Fruit fly (Drosophila melanogaster) whole organism, embryonic: ENCODE measurements around the gene CG31883.

Experiments used
- Adf1 ChIP-seq: fragments of 200-800 bp; sonication (Bioruptor generic); IDR thresholded peaks from 2 replicates; pipeline ENCODE4 v1.3.6; 2022; ENCODE audit warnings: missing biosample characterization, missing genetic modification characterization
- Atf-2 ChIP-seq: fragments of 200-800 bp; sonication (Bioruptor generic); optimal IDR thresholded peaks from 2 replicates; lab custom pipeline; 2016; ENCODE audit warnings: missing biosample characterization, missing genetic modification characterization
- Atf3 ChIP-seq: fragments of 200-800 bp; sonication (Bioruptor generic); optimal IDR thresholded peaks from 3 replicates; lab custom pipeline; 2016; ENCODE audit warnings: missing biosample characterization, missing genetic modification characterization
- Awh ChIP-seq: fragments of 200-800 bp; sonication (Bioruptor generic); IDR thresholded peaks from 2 replicates; pipeline ENCODE4, ENCODE4 v1.3.6; 2022; ENCODE audit warnings: missing biosample characterization, missing genetic modification characterization
- BtbVII ChIP-seq: fragments of 200-800 bp; sonication (Bioruptor generic); optimal IDR thresholded peaks from 3 replicates; lab custom pipeline; 2017; ENCODE audit warnings: missing biosample characterization, mild to moderate bottlenecking, missing genetic modification characterization
- Bteb2 ChIP-seq: fragments of 200-800 bp; sonication (Bioruptor generic); optimal IDR thresholded peaks from 2 replicates; lab custom pipeline; 2016; ENCODE audit warnings: missing biosample characterization, missing genetic modification characterization
- CG10209 ChIP-seq: fragments of 200-800 bp; sonication (Bioruptor generic); optimal IDR thresholded peaks from 3 replicates; lab custom pipeline; 2017; ENCODE audit warnings: missing biosample characterization, mild to moderate bottlenecking, missing genetic modification characterization, missing genetic modification reagents
- CG11723 ChIP-seq: fragments of 200-800 bp; sonication (Bioruptor generic); optimal IDR thresholded peaks from 2 replicates; lab custom pipeline; 2017; ENCODE audit warnings: missing biosample characterization, mild to moderate bottlenecking, missing genetic modification characterization
- CG12744 ChIP-seq: fragments of 200-800 bp; sonication (Bioruptor generic); optimal IDR thresholded peaks from 2 replicates; lab custom pipeline; 2016; ENCODE audit warnings: missing biosample characterization, missing genetic modification characterization
- CG14860 ChIP-seq: fragments of 200-800 bp; sonication (Bioruptor generic); IDR thresholded peaks from 3 replicates; pipeline ENCODE4 v1.3.6; 2022; ENCODE audit warnings: missing biosample characterization, missing genetic modification characterization; ENCODE audit not compliant: partially characterized antibody
- CG16815 ChIP-seq: fragments of 200-800 bp; sonication (Bioruptor generic); optimal IDR thresholded peaks from 3 replicates; lab custom pipeline; 2017; ENCODE audit warnings: missing biosample characterization, mild to moderate bottlenecking, missing genetic modification characterization
- CG17186 ChIP-seq: fragments of 200-800 bp; sonication (Bioruptor generic); optimal IDR thresholded peaks from 3 replicates; lab custom pipeline; 2017; ENCODE audit warnings: missing biosample characterization, missing genetic modification reagents, missing genetic modification characterization
- CG2129 ChIP-seq: fragments of 200-800 bp; sonication (Bioruptor generic); IDR thresholded peaks from 2 replicates; pipeline ENCODE4 v1.3.6; 2022; ENCODE audit warnings: missing biosample characterization, missing genetic modification characterization; ENCODE audit not compliant: partially characterized antibody
- CG2875 ChIP-seq: fragments of 200-800 bp; sonication (Bioruptor generic); optimal IDR thresholded peaks from 2 replicates; lab custom pipeline; 2017; ENCODE audit warnings: missing biosample characterization, mild to moderate bottlenecking, missing genetic modification characterization, missing genetic modification reagents
- CG31224 ChIP-seq: fragments of 200-800 bp; sonication (Bioruptor generic); IDR thresholded peaks from 2 replicates; pipeline ENCODE4 v1.3.6; 2022; ENCODE audit warnings: missing biosample characterization, missing genetic modification characterization
- CG32772 ChIP-seq: fragments of 200-800 bp; sonication (Bioruptor generic); IDR thresholded peaks from 2 replicates; pipeline ENCODE4 v1.3.6; 2022; ENCODE audit warnings: missing biosample characterization, missing genetic modification characterization
- CG43689 ChIP-seq: fragments of 200-800 bp; sonication (Bioruptor generic); IDR thresholded peaks from 2 replicates; pipeline ENCODE4 v1.3.6; 2022; ENCODE audit warnings: missing biosample characterization, missing genetic modification characterization
- CG5245 ChIP-seq: fragments of 200-800 bp; sonication (Bioruptor generic); optimal IDR thresholded peaks from 3 replicates; lab custom pipeline; 2016; ENCODE audit warnings: missing biosample characterization, missing genetic modification characterization
- CG7271 ChIP-seq: fragments of 200-800 bp; sonication (Bioruptor generic); optimal IDR thresholded peaks from 2 replicates; lab custom pipeline; 2018; ENCODE audit warnings: missing biosample characterization, mild to moderate bottlenecking, missing genetic modification characterization, moderate library complexity
- CG7556 ChIP-seq: fragments of 200-800 bp; sonication (Bioruptor generic); optimal IDR thresholded peaks from 2 replicates; lab custom pipeline; 2017; ENCODE audit warnings: missing biosample characterization, mild to moderate bottlenecking, missing genetic modification characterization
- Dfd ChIP-seq, 2 experiments: fragments of >200 bp; optimal IDR thresholded peaks; 2 replicates each; lab custom pipeline; 2017; ENCODE audit warnings: missing biosample characterization in 2 of 2, missing genetic modification characterization in 2 of 2
- Dll ChIP-seq: fragments of 200-800 bp; sonication (Bioruptor generic); IDR thresholded peaks from 4 replicates; pipeline ENCODE4 v1.3.6; 2022; ENCODE audit warnings: missing biosample characterization, missing genetic modification characterization; ENCODE audit not compliant: partially characterized antibody
- Elba2 ChIP-seq: fragments of 200-800 bp; sonication (Bioruptor generic); optimal IDR thresholded peaks from 3 replicates; lab custom pipeline; 2016; ENCODE audit warnings: missing biosample characterization, missing genetic modification characterization
- GATAe ChIP-seq: fragments of 200-800 bp; sonication (Bioruptor generic); conservative IDR thresholded peaks from 2 replicates; pipeline ENCODE4 v1.3.6; 2022; ENCODE audit warnings: missing biosample characterization, missing genetic modification characterization
- Hr3 ChIP-seq: fragments of 200-800 bp; sonication (Bioruptor generic); optimal IDR thresholded peaks from 3 replicates; lab custom pipeline; 2016; ENCODE audit warnings: missing biosample characterization, missing genetic modification characterization
- Hr78 ChIP-seq, 2 experiments: fragments of 200-800 bp in 1 of 2; fragments of >200 bp in 1 of 2; sonication (Bioruptor generic) in 1 of 2; optimal IDR thresholded peaks; 2 replicates each; lab custom pipeline; 2017 to 2019; ENCODE audit warnings: missing biosample characterization in 2 of 2, missing genetic modification characterization in 2 of 2, mild to moderate bottlenecking in 1 of 2, moderate library complexity in 1 of 2
- Mad ChIP-seq: fragments of 200-800 bp; sonication (Bioruptor generic); optimal IDR thresholded peaks from 2 replicates; lab custom pipeline; 2016; ENCODE audit warnings: missing biosample characterization, missing genetic modification characterization
- Myb ChIP-seq: fragments of 200-800 bp; sonication (Bioruptor generic); optimal IDR thresholded peaks from 2 replicates; lab custom pipeline; 2016; ENCODE audit warnings: missing biosample characterization, missing genetic modification characterization
- Opbp ChIP-seq: fragments of 200-800 bp; sonication (Bioruptor generic); IDR thresholded peaks from 3 replicates; pipeline ENCODE4 v1.3.6; 2022; ENCODE audit warnings: missing biosample characterization, missing genetic modification characterization; ENCODE audit not compliant: partially characterized antibody
- Xrp1 ChIP-seq: fragments of 200-800 bp; sonication (Bioruptor generic); IDR thresholded peaks from 2 replicates; pipeline ENCODE4 v1.3.6; 2022; ENCODE audit warnings: missing biosample characterization, missing genetic modification characterization
- cg ChIP-seq: fragments of 200-800 bp; sonication (Bioruptor generic); optimal IDR thresholded peaks from 3 replicates; lab custom pipeline; 2019; ENCODE audit warnings: missing biosample characterization, mild to moderate bottlenecking, missing genetic modification characterization, moderate library complexity
- fd96Cb ChIP-seq: fragments of 200-800 bp; sonication (Bioruptor generic); optimal IDR thresholded peaks from 2 replicates; lab custom pipeline; 2018; ENCODE audit warnings: missing biosample characterization, mild to moderate bottlenecking, missing genetic modification characterization, moderate library complexity
- fru ChIP-seq: fragments of >200 bp; optimal IDR thresholded peaks from 2 replicates; lab custom pipeline; 2017
- gcm2 ChIP-seq: fragments of 200-800 bp; sonication (Bioruptor generic); optimal IDR thresholded peaks from 2 replicates; lab custom pipeline; 2016; ENCODE audit warnings: missing biosample characterization, missing genetic modification characterization
- grn ChIP-seq: fragments of 200-800 bp; sonication (Bioruptor generic); optimal IDR thresholded peaks from 3 replicates; lab custom pipeline; 2017; ENCODE audit warnings: missing biosample characterization, missing genetic modification characterization
- her ChIP-seq: fragments of 200-800 bp; sonication (Bioruptor generic); optimal IDR thresholded peaks from 2 replicates; lab custom pipeline; 2016; ENCODE audit warnings: missing biosample characterization, missing genetic modification characterization
- lov ChIP-seq, 2 experiments: fragments of 200-800 bp in 1 of 2; fragments of >200 bp in 1 of 2; sonication (Bioruptor generic) in 1 of 2; IDR thresholded peaks in 1 of 2; optimal IDR thresholded peaks in 1 of 2; 2 replicates in 1 of 2; 3 replicates in 1 of 2; pipeline versions ENCODE4 v1.3.6 to Lab custom; 2017 to 2022; ENCODE audit warnings: missing biosample characterization in 1 of 2, missing genetic modification characterization in 1 of 2
- nau ChIP-seq: fragments of 200-800 bp; sonication (Bioruptor generic); optimal IDR thresholded peaks from 3 replicates; lab custom pipeline; 2017; ENCODE audit warnings: missing biosample characterization, mild to moderate bottlenecking, missing genetic modification characterization, missing genetic modification reagents
- oc ChIP-seq: fragments of 200-800 bp; sonication (Bioruptor generic); optimal IDR thresholded peaks from 2 replicates; lab custom pipeline; 2018; ENCODE audit warnings: missing biosample characterization, mild to moderate bottlenecking, missing genetic modification characterization, moderate library complexity
- salm ChIP-seq: fragments of 200-800 bp; sonication (Bioruptor generic); optimal IDR thresholded peaks from 2 replicates; lab custom pipeline; 2018; ENCODE audit warnings: missing biosample characterization, mild to moderate bottlenecking, missing genetic modification characterization
- seq ChIP-seq: fragments of 200-800 bp; sonication (Bioruptor generic); IDR thresholded peaks from 2 replicates; pipeline ENCODE4 v1.3.6; 2022; ENCODE audit warnings: missing biosample characterization, missing genetic modification characterization
- sima ChIP-seq: fragments of 200-800 bp; sonication (Bioruptor generic); optimal IDR thresholded peaks from 2 replicates; lab custom pipeline; 2016; ENCODE audit warnings: missing biosample characterization, missing genetic modification characterization
- sisA ChIP-seq: fragments of 200-800 bp; sonication (Bioruptor generic); IDR thresholded peaks from 2 replicates; pipeline ENCODE4 v1.3.6; 2022; ENCODE audit warnings: missing biosample characterization, missing genetic modification characterization
- sna ChIP-seq: fragments of 200-800 bp; sonication (Bioruptor generic); IDR thresholded peaks from 2 replicates; pipeline ENCODE4 v1.3.6; 2022; ENCODE audit warnings: missing biosample characterization, missing genetic modification characterization; ENCODE audit not compliant: partially characterized antibody
- sqz ChIP-seq: fragments of 200-800 bp; sonication (Bioruptor generic); optimal IDR thresholded peaks from 3 replicates; lab custom pipeline; 2018; ENCODE audit warnings: missing biosample characterization, mild to moderate bottlenecking, missing genetic modification characterization
- sr ChIP-seq: fragments of 200-800 bp; sonication (Bioruptor generic); IDR thresholded peaks from 3 replicates; pipeline ENCODE4 v1.3.6; 2022; ENCODE audit warnings: missing biosample characterization, missing genetic modification characterization
- trh ChIP-seq: fragments of 200-800 bp; sonication (Bioruptor generic); optimal IDR thresholded peaks from 2 replicates; lab custom pipeline; 2016; ENCODE audit warnings: missing biosample characterization, missing genetic modification characterization
- twi ChIP-seq: fragments of 200-800 bp; optimal IDR thresholded peaks from 2 replicates; lab custom pipeline; 2019; ENCODE audit warnings: missing biosample characterization, mild to moderate bottlenecking, missing genetic modification characterization, moderate library complexity
- zf30C ChIP-seq: fragments of 200-800 bp; sonication (Bioruptor generic); optimal IDR thresholded peaks from 3 replicates; lab custom pipeline; 2018; ENCODE audit warnings: missing biosample characterization, mild to moderate bottlenecking, missing genetic modification characterization
- zfh2 ChIP-seq: fragments of 200-800 bp; sonication (Bioruptor generic); optimal IDR thresholded peaks from 2 replicates; lab custom pipeline; 2016; ENCODE audit warnings: missing biosample characterization, missing genetic modification characterization

CG31883 gene

dm6 chr2L:9567398-9567856 lies 39.1 kb downstream of the CG31883 start (continued):
- no peak for TF ChIP-seq lov (optimal IDR thresholded peaks at IDR 0.05; lab: Kevin White, UChicago)
- peak; percentile 97 for TF ChIP-seq lov (GFP tag; IDR thresholded peaks at IDR 0.05; lab: Robert Waterston, UW)
- TF ChIP-seq CG7271 (tag; lab: Kevin White, UChicago) = peak; percentile 97
- TF ChIP-seq twi (tag; lab: Kevin White, UChicago) = peak; percentile 87
- TF ChIP-seq CG10209 (GFP tag; lab: Kevin White, UChicago) = peak; percentile 98
- TF ChIP-seq Hr78 (GFP tag; optimal IDR thresholded peaks at IDR 0.05; lab: Kevin White, UChicago) = peak in 1 of 2 experiments; percentile 85
- TF ChIP-seq cg (GFP tag; lab: Kevin White, UChicago) = peak; percentile 80
- peak; percentile 96 for TF ChIP-seq her (GFP tag; lab: Kevin White, UChicago)
- TF ChIP-seq sqz = peak; percentile 99
- TF ChIP-seq CG7556 (GFP tag; lab: Kevin White, UChicago) = peak; percentile 94
- TF ChIP-seq CG16815 (GFP tag; lab: Kevin White, UChicago) = no peak
- TF ChIP-seq CG2129 = no peak
- peak; percentile 99 for TF ChIP-seq sr
- peak; percentile 98 for TF ChIP-seq seq (GFP tag; lab: Robert Waterston, UW)
- TF ChIP-seq CG11723 = peak; percentile 99
- TF ChIP-seq Xrp1 = peak; percentile 65; the same call in 1 of the 2 replicates
- TF ChIP-seq Dfd (GFP tag; optimal IDR thresholded peaks at IDR 0.05; lab: Kevin White, UChicago) = no peak
- TF ChIP-seq CG2875 = peak; percentile 99
- peak; percentile 100 for TF ChIP-seq nau (GFP tag; lab: Kevin White, UChicago)
- peak; percentile 90 for TF ChIP-seq CG31224
- TF ChIP-seq CG43689 = peak; percentile 96
- TF ChIP-seq CG17186 (GFP tag; lab: Kevin White, UChicago) = peak; percentile 91
- peak; percentile 96 for TF ChIP-seq trh (GFP tag; lab: Kevin White, UChicago)
- peak; percentile 88 for TF ChIP-seq GATAe
- TF ChIP-seq CG12744 = peak; percentile 95
- peak; percentile 83 for TF ChIP-seq zfh2 (GFP tag; lab: Kevin White, UChicago)
- TF ChIP-seq Myb (GFP tag; lab: Kevin White, UChicago) = peak; percentile 83
- peak; percentile 88 for TF ChIP-seq Atf3 (GFP tag; lab: Kevin White, UChicago)
- TF ChIP-seq Awh (GFP tag; lab: Robert Waterston, UW) = peak; percentile 98
- peak; percentile 41; the same call in 1 of the 2 replicates for TF ChIP-seq sisA (GFP tag; lab: Robert Waterston, UW)
- TF ChIP-seq CG5245 = peak; percentile 96
- peak; percentile 95 for TF ChIP-seq Adf1 (GFP tag; lab: Robert Waterston, UW)
- peak; percentile 93 for TF ChIP-seq grn (GFP tag; lab: Kevin White, UChicago)
- no peak for TF ChIP-seq fru (lab: Kevin White, UChicago)
- peak; percentile 82 for TF ChIP-seq Hr3 (GFP tag; lab: Kevin White, UChicago)
- peak; percentile 82 for TF ChIP-seq Atf-2 (GFP tag; lab: Kevin White, UChicago)
- no peak for TF ChIP-seq Elba2 (GFP tag; lab: Kevin White, UChicago)
- peak; percentile 89 for TF ChIP-seq CG32772
- no peak for TF ChIP-seq Dll
- TF ChIP-seq Mad (GFP tag; lab: Kevin White, UChicago) = peak; percentile 96
- peak; percentile 91 for TF ChIP-seq sima (GFP tag; lab: Kevin White, UChicago)
- peak; percentile 73 for TF ChIP-seq zf30C
- TF ChIP-seq sna = no peak; the same call in 1 of the 2 replicates
- TF ChIP-seq CG14860 (GFP tag; lab: Robert Waterston, UW) = no peak
- peak; percentile 84 for TF ChIP-seq fd96Cb (tag; lab: Kevin White, UChicago)
- no peak for TF ChIP-seq Opbp (GFP tag; lab: Robert Waterston, UW)
- TF ChIP-seq Bteb2 (GFP tag; lab: Kevin White, UChicago) = peak; percentile 96
- peak; percentile 97 for TF ChIP-seq salm (tag; lab: Kevin White, UChicago)
- peak; percentile 100 for TF ChIP-seq BtbVII (GFP tag; lab: Kevin White, UChicago)
- peak; percentile 98 for TF ChIP-seq oc (tag; lab: Kevin White, UChicago)
- peak; percentile 99 for TF ChIP-seq gcm2 (GFP tag; lab: Kevin White, UChicago)
